Fruit fly (Drosophila melanogaster): Measurements from ENCODE around the gene CG12096.

The CG12096 gene

DNA sequence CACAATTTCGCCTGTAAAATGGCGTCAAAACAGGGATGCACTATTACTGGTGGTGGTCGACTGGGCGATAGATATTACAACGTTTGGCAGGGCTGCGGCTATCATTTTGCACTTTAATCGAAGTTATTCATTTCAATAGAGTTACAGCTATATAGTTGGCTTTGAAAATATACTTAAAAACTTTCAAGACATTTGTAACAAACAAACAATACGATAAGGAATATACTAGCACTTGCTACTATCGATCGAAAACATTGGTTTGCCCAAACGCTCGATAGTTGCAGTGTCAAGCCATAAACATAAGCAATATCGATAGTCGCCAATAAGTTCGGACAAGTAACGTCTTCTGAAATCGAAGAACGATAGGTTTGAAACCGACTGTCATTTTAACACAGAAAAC is at the start of gene CG12096, which contains the start of gene Bap60:
Gene CG12096, plus strand, starts transcription at position 124 of the 400 bp plus-strand sequence.
Gene Bap60, minus strand, starts transcription at position 28 of the 400 bp plus-strand sequence.
- TF ChIP-seq noc (tag; optimal IDR thresholded peaks at IDR 0.05), result peak; percentile 75

DNA sequence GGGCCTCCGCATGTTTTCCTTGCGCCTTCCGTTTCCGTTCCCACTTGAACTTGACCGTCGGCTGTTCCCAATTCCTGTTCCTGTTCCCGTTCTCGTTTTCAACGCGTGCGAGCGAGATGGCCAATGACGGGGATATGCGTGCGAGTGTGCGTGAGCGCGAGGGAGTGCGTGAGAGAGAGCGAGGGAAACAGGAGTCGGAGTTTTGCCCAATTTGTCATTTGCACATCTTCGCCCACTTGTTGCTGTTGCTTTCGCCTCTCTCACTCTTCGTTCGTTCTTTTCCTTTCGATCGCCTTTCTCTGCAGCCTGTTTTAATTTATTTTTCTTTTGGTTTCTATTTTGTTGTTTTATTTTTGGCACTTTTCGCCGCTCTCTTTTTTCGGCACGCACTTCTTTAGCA is 47.6 kb upstream of the CG12096 start:
- TF ChIP-seq noc (tag; optimal IDR thresholded peaks at IDR 0.05), result no peak

DNA sequence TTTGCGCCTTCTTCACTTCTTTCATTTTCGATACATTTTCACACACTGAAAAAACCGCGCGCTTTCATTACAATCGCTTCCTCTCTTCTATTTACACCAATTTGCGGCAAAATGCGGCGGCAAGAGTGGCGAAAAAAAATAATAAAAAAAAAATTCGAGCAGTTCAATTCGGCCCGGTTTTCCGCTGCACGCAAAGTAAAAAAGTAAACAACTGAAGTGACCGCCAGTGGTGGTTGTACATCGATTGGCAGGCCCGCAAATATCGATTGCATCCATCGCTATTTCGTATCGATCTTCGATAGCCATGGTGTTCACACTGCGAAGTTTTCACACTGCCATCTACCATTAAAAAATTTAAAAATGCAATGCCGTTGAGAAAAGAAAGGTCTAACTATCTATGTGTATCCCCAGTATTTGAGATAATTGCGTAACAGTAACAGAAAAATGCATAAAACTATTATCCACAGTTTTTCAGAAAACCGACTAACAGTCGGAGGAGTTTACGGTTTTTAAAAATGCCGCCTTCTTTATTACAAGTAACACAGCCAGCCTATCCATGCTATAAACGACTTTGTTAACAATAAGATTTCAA is 47.1 kb upstream of the CG12096 start, which contains the start of gene Chpf:
Gene Chpf, minus strand, starts transcription at position 225 of the 592 bp plus-strand sequence.
- no peak for TF ChIP-seq noc (tag; optimal IDR thresholded peaks at IDR 0.05)

DNA sequence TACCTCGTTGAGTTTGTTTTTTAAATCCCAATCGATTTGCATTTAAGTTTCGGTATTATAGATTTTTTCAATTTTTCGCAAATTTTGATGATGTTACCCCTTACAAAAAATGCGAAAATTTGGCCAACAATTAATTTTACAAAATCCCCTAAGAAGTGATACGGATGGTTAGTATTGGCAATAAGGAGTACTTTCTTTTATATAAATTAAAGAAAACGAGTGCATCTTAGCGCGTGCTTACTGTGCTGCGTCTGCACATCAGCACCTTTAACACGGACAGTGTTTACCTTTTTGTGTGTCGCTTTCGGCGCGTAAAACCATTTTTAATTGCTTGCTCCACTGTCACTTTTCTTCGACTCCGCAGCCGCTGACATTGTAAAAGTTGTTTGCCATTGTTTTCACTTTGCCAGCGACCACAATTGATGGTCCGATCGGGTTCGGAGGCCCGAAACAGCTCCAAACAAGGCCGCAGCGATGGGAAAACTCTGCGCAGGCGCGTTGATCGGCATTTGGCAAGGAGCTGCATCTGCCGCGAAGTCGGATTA is 45.5 kb upstream of the CG12096 start:
- no peak for TF ChIP-seq noc (tag; optimal IDR thresholded peaks at IDR 0.05)

DNA sequence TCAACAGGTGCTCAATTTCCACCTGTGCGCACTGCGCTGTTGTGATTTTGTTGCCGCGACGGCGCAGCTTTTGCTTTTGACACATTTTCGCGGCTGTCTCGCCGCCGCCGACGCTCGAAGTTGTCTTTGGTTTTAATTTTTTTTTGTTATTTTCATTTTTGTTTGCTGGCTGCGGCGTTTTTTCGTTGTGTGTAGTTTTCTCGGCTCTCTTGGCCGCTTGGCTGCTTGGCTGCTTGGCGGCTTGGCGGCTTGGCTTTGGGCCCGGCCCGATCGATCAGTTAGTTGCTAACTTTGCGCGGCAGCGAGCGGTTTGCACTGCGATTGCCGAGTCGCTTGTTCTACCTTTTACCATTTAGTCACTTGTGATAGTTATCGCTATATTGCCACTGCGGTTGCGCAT is 44.5 kb upstream of the CG12096 start, which contains the start of gene CG42237:
Gene CG42237, plus strand, starts transcription at position 271 of the 400 bp plus-strand sequence.
- no peak for TF ChIP-seq noc (tag; optimal IDR thresholded peaks at IDR 0.05)

DNA sequence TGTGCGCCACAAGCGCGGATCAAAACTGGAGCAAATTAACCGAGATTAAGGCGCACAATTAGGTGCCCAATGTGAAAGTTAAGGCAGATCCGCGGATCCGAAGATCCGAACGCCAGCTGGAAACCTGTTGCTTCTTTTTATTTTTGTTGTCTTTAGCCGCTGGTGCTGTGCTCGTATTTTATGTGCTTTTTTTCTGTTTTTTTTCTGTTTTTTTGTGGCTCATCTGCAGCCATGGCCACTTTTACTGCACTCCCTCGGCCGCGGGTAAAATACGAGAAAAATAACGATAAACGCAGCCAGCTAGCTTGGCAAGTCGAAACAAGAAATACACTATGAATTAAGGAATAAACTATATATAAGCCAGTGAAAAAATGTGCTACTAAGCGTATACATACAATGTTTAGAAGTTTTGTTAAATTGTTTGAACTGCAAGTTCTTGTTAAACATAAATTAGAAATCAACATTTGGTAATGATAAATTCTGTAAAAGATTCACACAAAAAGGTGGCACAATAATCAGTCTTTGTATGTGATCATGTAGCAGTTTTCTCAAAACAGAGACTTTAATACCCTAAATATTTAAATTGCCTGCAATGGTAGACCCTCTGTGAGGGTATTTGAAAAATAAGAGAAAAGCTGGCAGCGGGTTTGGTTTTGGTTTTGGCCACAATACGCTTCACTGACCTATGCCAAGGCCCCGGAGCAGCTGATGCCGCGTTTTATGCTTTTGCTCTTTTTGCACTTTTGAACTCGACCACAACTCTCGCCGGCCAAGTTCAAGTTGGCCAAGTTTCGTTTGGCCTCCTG is 42.8 kb upstream of the CG12096 start:
- no peak for TF ChIP-seq noc (tag; optimal IDR thresholded peaks at IDR 0.05)

DNA sequence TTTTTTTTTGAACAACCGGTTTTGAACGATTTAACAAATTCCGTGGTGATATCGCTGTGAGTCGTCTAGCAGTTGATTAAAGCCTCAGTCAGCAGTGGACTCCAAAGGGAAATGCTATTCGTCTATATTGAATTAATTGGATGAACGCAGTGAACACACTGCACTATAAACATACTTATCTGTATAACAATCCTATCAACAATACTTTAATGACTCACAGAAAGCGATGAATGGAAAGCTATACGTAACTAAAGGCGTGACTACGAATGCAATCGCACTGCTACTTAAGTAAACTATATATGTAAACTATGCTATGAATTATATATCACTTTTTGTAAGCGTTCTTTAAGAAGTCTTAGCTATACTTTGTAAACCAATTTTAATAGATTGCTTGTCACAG is 33.8 kb upstream of the CG12096 start:
- TF ChIP-seq noc (tag; optimal IDR thresholded peaks at IDR 0.05), result no peak

DNA sequence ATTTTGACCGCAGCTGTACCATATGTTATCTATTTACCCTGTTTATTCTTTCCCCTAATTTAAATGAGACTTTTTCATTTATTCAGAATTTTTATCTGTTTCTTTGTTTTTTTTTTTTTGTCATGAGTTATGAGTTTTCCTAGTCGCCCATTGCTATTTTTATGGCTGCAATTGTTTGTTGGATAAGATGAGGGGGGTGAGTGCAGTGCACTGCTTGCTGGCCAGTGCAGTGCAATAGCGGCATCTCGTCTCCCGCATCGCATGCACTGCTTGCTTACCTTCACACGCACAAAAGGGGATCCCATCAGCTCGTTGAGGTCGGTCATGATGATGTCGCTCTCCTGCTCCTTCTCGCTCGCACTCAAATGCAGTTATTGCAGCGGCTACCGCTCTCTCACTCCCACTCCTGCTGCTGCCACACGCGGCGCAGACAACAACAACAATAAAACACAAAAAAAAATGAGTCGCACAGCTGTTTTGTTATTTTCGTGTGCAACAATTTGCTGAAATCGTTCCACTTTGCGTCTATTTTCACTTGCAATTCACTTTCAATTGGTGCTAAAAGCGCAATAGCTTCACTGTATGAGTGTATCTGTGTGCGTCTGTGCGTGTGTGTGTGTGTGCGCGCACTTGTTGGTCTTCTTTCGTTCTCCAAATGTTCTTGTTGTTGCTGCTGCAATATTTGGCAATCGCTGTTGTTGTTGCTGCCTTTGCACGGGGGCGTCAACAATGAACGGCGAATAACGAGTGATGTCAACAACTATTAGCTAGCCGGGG is 31.2 kb upstream of the CG12096 start:
- TF ChIP-seq noc (tag; optimal IDR thresholded peaks at IDR 0.05), result no peak

DNA sequence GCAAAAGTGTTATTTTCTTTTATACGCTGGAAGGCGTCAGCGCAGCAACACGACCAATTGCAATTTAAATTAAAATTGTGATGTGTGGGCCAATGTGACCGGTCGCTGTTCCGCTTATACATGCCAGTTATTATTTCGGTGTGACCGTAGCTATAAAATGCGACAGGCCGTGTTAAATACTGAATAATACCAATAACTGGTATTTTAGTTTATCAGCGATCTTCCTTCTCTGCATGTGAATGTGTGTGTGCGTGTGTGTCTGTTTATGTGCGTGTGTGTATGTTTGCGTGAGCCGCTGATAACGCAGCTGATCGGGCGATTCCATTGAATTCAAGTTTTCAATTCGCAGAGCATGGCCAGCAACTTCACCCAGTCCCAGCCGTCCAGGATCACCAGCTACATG is 30.7 kb upstream of the CG12096 start, which contains the start of the genes CG32638, CG15717 and MFS10:
Gene CG32638, minus strand, starts transcription at position 45 of the 403 bp plus-strand sequence.
Gene CG15717, plus strand, starts transcription at position 203 of the 403 bp plus-strand sequence.
Gene MFS10, plus strand, starts transcription at position 269 of the 403 bp plus-strand sequence.
- no peak for TF ChIP-seq noc (tag; optimal IDR thresholded peaks at IDR 0.05)

DNA sequence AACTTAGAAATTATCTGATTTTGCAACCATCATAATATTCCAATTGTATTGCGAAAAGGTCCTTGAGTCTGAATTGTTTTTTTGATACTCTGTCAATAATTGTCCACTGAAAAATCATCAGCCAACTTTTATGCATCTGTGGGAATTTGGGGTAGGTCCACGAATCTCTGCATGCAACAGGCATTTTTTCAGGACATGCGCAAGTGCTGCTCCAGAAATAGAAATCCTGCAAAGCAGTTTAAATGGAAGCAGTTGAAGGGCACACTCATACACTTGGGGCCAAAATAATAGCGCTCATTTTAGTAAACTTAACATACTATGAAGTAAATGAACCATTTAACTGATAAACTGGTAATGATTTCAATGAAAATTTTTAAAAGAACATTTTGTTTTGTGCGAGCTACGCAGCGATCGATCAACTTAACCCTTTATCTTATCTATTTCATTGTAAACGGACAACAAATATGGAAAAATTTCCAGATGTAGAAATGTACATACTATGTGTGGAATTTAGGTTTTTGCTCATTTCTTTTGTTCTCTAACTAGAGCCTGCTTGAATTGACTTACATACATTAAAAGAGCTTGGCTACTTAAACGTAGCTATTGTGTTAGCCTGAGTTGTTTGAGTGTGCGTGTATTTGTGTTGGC is 29.1 kb upstream of the CG12096 start:
- peak; percentile 63 for TF ChIP-seq noc (tag; optimal IDR thresholded peaks at IDR 0.05)

DNA sequence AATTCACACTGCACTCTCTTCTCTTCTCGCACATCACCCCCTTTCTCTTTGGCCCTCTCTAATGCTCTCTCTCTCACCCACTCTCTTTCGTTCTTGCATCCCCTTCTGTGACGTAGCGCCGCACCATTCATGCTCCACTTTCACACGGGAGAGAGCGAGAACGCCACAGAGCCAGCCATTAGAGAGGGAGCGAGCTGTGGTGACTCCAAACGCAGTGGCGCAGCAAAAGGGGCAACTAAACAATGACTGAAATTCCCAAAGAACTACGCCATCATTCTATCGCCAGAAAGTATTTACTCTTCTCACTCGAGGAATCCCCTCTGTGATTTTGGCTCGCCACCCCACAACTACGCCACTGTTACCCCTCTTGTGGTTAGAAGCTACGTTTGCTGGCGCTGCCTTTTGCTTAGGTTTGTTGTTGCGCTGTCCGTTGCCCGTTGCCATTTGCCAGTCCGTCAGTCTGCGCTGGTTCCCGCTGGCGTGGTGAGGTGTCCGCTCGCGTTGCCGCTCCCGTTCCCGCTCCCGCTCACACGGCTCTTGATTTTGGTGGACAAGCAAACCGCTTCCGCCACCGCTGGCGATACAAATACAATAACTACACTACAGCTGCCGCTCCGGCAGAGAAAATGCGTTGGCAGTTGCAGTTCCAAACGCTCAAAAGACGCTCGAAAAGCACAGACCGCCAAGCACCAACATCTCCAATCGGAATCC is 28.2 kb upstream of the CG12096 start:
- TF ChIP-seq noc (tag; optimal IDR thresholded peaks at IDR 0.05), result peak; percentile 99

DNA sequence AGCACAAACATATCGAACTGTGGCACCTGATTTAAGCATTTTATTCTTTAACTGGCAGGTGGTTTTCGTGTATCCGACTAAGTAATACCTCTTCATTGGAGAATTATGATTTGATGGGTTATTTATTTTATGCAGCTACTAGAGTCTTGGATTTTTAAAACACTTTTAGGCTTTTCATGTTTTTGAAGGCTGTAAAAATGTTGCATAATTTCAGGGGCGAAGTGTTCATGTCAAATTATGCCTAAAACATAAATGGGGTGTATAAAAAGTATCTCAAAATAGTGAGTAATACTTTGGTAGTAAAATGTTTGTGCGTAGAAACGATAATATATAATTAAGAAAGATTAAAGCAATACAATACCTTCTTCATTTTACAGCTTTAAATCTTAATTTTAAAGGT is 24.6 kb upstream of the CG12096 start:
- TF ChIP-seq noc (tag; optimal IDR thresholded peaks at IDR 0.05), result no peak

DNA sequence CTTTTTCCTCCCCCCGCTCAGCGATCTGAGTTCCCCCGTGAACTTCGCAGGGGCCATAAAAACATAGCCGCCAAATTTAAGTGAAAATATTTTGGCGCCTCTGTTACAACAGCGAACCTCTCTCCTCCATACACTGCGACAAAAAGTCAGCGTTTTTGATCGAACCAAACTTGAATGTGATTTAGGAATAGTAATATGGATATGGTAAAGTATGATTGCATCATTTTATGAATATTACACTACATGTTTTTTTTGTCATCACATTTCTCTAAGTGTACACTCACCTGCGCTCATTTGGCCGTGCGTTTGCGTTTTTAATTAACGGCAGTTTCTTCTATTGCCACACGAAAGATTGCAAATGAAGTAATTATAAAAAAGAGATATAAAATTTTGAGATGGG is 23.7 kb upstream of the CG12096 start:
- TF ChIP-seq noc (tag; optimal IDR thresholded peaks at IDR 0.05), result peak; percentile 13

DNA sequence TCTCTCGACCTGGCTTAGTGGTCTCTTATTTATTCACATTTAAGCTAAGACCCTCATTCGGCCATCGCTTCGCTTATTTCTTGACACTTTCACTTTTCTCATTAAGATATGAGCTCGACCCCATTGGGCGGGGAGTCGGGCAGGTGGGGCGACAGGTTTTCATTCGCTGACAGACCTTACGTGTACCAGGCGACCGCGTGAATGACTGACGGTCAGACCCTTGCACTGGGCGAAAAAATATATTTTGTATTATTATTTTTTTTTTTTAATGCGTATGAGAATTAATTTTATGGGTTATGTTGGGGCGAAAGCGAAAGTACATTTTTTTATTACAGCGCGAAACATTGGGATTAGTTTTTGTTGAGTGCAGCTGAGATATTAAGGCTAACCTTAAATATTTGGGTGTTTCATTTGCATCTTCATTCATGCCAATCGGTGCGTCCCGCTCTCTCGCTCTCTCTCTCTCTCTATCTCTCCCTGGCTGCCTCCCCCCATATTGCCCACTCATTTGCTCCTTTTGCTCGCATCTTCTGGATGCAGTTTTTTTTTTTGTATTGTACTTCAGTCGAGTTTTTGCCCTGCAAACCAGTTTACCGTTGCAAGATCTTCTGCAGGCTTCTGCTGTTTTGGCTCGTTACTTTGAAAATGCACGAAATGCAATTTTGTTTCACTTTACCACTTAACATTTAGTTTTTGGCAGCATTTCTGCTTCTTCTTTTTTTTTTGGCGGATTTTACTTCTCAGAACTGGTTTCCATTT is 22.3 kb upstream of the CG12096 start:
- TF ChIP-seq noc (tag; optimal IDR thresholded peaks at IDR 0.05), result no peak
